Fruit fly (Drosophila melanogaster) whole organism: Measurements from ENCODE around the gene Pka-R1.

Source experiments
- pan ChIP-seq: fragments of >200 bp; optimal IDR thresholded peaks from 2 replicates; lab custom pipeline; 2017
- usp ChIP-seq: fragments of >200 bp; optimal IDR thresholded peaks from 2 replicates; lab custom pipeline; 2017; ENCODE audit warnings: missing biosample characterization, missing genetic modification characterization, mixed read lengths

- no peak for TF ChIP-seq pan (lab: Kevin White, UChicago)
- TF ChIP-seq usp (GFP tag; lab: Kevin White, UChicago) = no peak
These were observed 43.8 kb upstream of the Pka-R1 start for dm6 chr3L:20771891-20772646.
